Worm (Caenorhabditis elegans) whole organism, mixed stage, embryonic: ENCODE data around the gene nhr-91.

Experiments
- ces-1 ChIP-seq: fragments of 150-350 bp; optimal IDR thresholded peaks from 2 replicates; lab custom pipeline; 2014; ENCODE audit warnings: missing biosample characterization, missing genetic modification reagents, missing genetic modification characterization
- cnd-1 ChIP-seq: fragments of 200-800 bp; sonication (Bioruptor generic); optimal IDR thresholded peaks from 2 replicates; lab custom pipeline; 2018; ENCODE audit warnings: mild to moderate bottlenecking, missing genetic modification characterization, missing compliant biosample characterization
- drap-1 ChIP-seq: fragments of 200-800 bp; sonication (Bioruptor generic); optimal IDR thresholded peaks from 3 replicates; lab custom pipeline; 2018; ENCODE audit warnings: mild to moderate bottlenecking, missing genetic modification characterization, missing compliant biosample characterization
- elt-3 ChIP-seq: fragments of 150-350 bp; optimal IDR thresholded peaks from 2 replicates; lab custom pipeline; 2014; ENCODE audit warnings: missing biosample characterization, missing genetic modification characterization
- flh-1 ChIP-seq: fragments of 200-800 bp; sonication (Bioruptor generic); optimal IDR thresholded peaks from 2 replicates; lab custom pipeline; 2018; ENCODE audit warnings: mild to moderate bottlenecking, missing genetic modification characterization, moderate library complexity, missing compliant biosample characterization
- ham-2 ChIP-seq: fragments of 200-800 bp; sonication (Bioruptor generic); optimal IDR thresholded peaks from 2 replicates; lab custom pipeline; 2018; ENCODE audit warnings: mild to moderate bottlenecking, missing genetic modification characterization, missing compliant biosample characterization
- lin-13 ChIP-seq: fragments of 150-350 bp; optimal IDR thresholded peaks from 2 replicates; lab custom pipeline; 2014; ENCODE audit warnings: missing biosample characterization, missing genetic modification characterization
- nhr-12 ChIP-seq: fragments of 150-350 bp; optimal IDR thresholded peaks from 2 replicates; lab custom pipeline; 2014; ENCODE audit warnings: missing biosample characterization, missing genetic modification characterization
- nhr-2 ChIP-seq: fragments of 150-350 bp; optimal IDR thresholded peaks from 2 replicates; lab custom pipeline; 2014; ENCODE audit warnings: missing biosample characterization, missing genetic modification characterization
- nhr-237 ChIP-seq: fragments of 150-350 bp; optimal IDR thresholded peaks from 2 replicates; lab custom pipeline; 2014; ENCODE audit warnings: missing biosample characterization, missing genetic modification characterization
- nhr-76 ChIP-seq: sonication (generic microtip); optimal IDR thresholded peaks from 2 replicates; lab custom pipeline; 2017; ENCODE audit warnings: missing biosample characterization, missing genetic modification characterization
- pha-4 ChIP-seq: fragments of 150-350 bp; optimal IDR thresholded peaks from 2 replicates; lab custom pipeline; 2018; ENCODE audit warnings: missing biosample characterization, missing genetic modification reagents, missing genetic modification characterization
- unc-62 ChIP-seq: fragments of 150-350 bp; optimal IDR thresholded peaks from 2 replicates; lab custom pipeline; 2014; ENCODE audit warnings: missing biosample characterization, missing genetic modification reagents, missing genetic modification characterization
- ztf-11 ChIP-seq: fragments of 150-350 bp; optimal IDR thresholded peaks from 2 replicates; lab custom pipeline; 2014; ENCODE audit warnings: missing biosample characterization, missing genetic modification characterization

DNA sequence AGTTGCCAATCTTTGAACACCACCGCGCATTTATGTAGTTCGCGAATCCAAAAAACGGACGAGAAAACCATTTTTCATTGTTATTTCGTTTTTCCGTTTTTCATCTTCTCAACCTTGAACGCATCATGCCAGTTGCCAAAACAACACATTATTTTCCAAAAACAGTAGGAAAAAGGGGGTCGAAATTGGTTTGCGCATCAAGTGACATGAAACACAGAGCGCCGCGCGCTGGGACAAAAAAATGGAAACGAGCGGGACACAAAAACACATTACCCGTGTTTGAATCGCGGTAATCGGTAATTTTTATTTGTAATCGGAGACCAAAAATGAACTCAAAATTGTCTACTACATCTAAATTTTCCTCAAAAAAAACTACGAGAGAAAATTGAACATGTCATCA lies 27.2 kb downstream of the nhr-91 start:
- no peak for TF ChIP-seq elt-3 (tag; lab: Kevin White, UChicago)
- TF ChIP-seq nhr-2 (tag; lab: Kevin White, UChicago) = no peak
- TF ChIP-seq nhr-76 (tag; lab: Kevin White, UChicago) = no peak
- TF ChIP-seq nhr-237 (tag; lab: Kevin White, UChicago) = no peak
- no peak for TF ChIP-seq nhr-12 (tag; lab: Kevin White, UChicago)
- no peak for TF ChIP-seq flh-1
- TF ChIP-seq ces-1 = no peak
- no peak for TF ChIP-seq cnd-1 (tag; lab: Kevin White, UChicago)
- TF ChIP-seq lin-13 = no peak
- TF ChIP-seq unc-62 (GFP tag; lab: Kevin White, UChicago) = no peak
- no peak for TF ChIP-seq ham-2 (GFP tag; lab: Kevin White, UChicago)
- no peak for TF ChIP-seq pha-4 (tag; lab: Kevin White, UChicago)
- no peak for TF ChIP-seq ztf-11
- TF ChIP-seq drap-1 (GFP tag; lab: Kevin White, UChicago) = no peak
